Worm (Caenorhabditis elegans) whole organism, L4 larva: ENCODE measurements around the gene nhr-4.

Experiments used
- F37D6.2 ChIP-seq: sonication (generic microtip); optimal IDR thresholded peaks from 2 replicates; lab custom pipeline; 2016; ENCODE audit warnings: mild to moderate bottlenecking, missing genetic modification characterization, missing compliant biosample characterization
- R02D3.7 ChIP-seq: fragments of 150-350 bp; sonication (generic microtip); optimal IDR thresholded peaks from 3 replicates; lab custom pipeline; 2014; ENCODE audit warnings: missing biosample characterization, missing genetic modification characterization
- Y105C5A.15 ChIP-seq: fragments of 200-800 bp; sonication (Bioruptor generic); IDR thresholded peaks from 2 replicates; pipeline ENCODE4 v1.3.6; 2022; ENCODE audit warnings: missing genetic modification characterization, missing compliant biosample characterization
- Y48G9A.11 ChIP-seq: fragments of 200-800 bp; sonication (Bioruptor generic); IDR thresholded peaks from 2 replicates; pipeline ENCODE4 v1.3.6; 2022; ENCODE audit warnings: missing genetic modification reagents, missing genetic modification characterization, missing compliant biosample characterization
- aha-1 ChIP-seq: fragments of 150-350 bp; peaks from one replicate; lab custom pipeline; 2014; ENCODE audit warnings: missing biosample characterization, missing genetic modification characterization
- aly-2 ChIP-seq: sonication (generic microtip); optimal IDR thresholded peaks from 2 replicates; lab custom pipeline; 2018; ENCODE audit warnings: missing biosample characterization, missing genetic modification characterization
- ama-1 ChIP-seq: fragments of 150-350 bp; optimal IDR thresholded peaks from 2 replicates; lab custom pipeline; 2014; ENCODE audit warnings: inconsistent platforms, mixed read lengths
- ceh-44 ChIP-seq: fragments of 200-800 bp; sonication (Bioruptor generic); IDR thresholded peaks from 2 replicates; pipeline ENCODE4 v1.3.6; 2022; ENCODE audit warnings: missing genetic modification reagents, missing genetic modification characterization, missing compliant biosample characterization
- ces-1 ChIP-seq: fragments of 150-350 bp; sonication (generic microtip); optimal IDR thresholded peaks from 4 replicates; lab custom pipeline; 2014; ENCODE audit warnings: missing biosample characterization, missing genetic modification reagents, missing genetic modification characterization
- cey-2 ChIP-seq: sonication (generic microtip); optimal IDR thresholded peaks from 3 replicates; lab custom pipeline; 2017; ENCODE audit warnings: missing genetic modification characterization, mild to moderate bottlenecking, missing compliant biosample characterization, antibody characterized with exemption, borderline replicate concordance; ENCODE audit not compliant: insufficient read depth
- daf-16 ChIP-seq, 3 experiments: sonication (generic microtip); optimal IDR thresholded peaks; 2 replicates each; lab custom pipeline; 2016 to 2017; ENCODE audit warnings: missing genetic modification characterization in 3 of 3, missing genetic modification reagents in 3 of 3, mild to moderate bottlenecking in 2 of 3, missing compliant biosample characterization in 2 of 3, missing biosample characterization in 1 of 3, moderate library complexity in 1 of 3
- daf-8 ChIP-seq: fragments of 200-800 bp; sonication (Bioruptor generic); IDR thresholded peaks from 2 replicates; pipeline ENCODE4 v1.3.6; 2022; ENCODE audit warnings: missing genetic modification characterization, missing compliant biosample characterization
- dmd-8 ChIP-seq: fragments of 200-800 bp; sonication (Bioruptor generic); IDR thresholded peaks from 2 replicates; pipeline ENCODE4 v1.3.6; 2022; ENCODE audit warnings: missing genetic modification characterization, missing compliant biosample characterization
- dmd-9 ChIP-seq: fragments of 200-800 bp; sonication (Bioruptor generic); IDR thresholded peaks from 2 replicates; pipeline ENCODE4 v1.3.6; 2022; ENCODE audit warnings: missing genetic modification reagents, missing genetic modification characterization, missing compliant biosample characterization
- egl-43 ChIP-seq: fragments of 200-800 bp; sonication (Bioruptor generic); IDR thresholded peaks from 2 replicates; pipeline ENCODE4 v1.3.6; 2022; ENCODE audit warnings: missing genetic modification reagents, missing genetic modification characterization, missing compliant biosample characterization
- hlh-30 ChIP-seq: sonication (generic microtip); optimal IDR thresholded peaks from 2 replicates; lab custom pipeline; 2017; ENCODE audit warnings: antibody characterized with exemption, mild to moderate bottlenecking, missing genetic modification characterization, missing compliant biosample characterization; ENCODE audit not compliant: insufficient read depth
- lin-1 ChIP-seq: fragments of 200-800 bp; sonication (Bioruptor generic); IDR thresholded peaks from 2 replicates; pipeline ENCODE4 v1.3.6; 2022; ENCODE audit warnings: missing genetic modification reagents, missing genetic modification characterization, missing compliant biosample characterization
- lin-38 ChIP-seq: fragments of 200-800 bp; sonication (Bioruptor generic); IDR thresholded peaks from 2 replicates; pipeline ENCODE4 v1.3.6; 2022; ENCODE audit warnings: missing genetic modification reagents, missing genetic modification characterization, missing compliant biosample characterization
- lsy-2 ChIP-seq, 2 experiments: fragments of 150-350 bp in 1 of 2; sonication (generic microtip) in 1 of 2; optimal IDR thresholded peaks; 2 replicates each; lab custom pipeline; 2014 to 2017; ENCODE audit warnings: missing biosample characterization in 2 of 2, missing genetic modification characterization in 2 of 2
- madf-5 ChIP-seq, 2 experiments: fragments of 200-800 bp; sonication (Bioruptor generic); IDR thresholded peaks; 2 replicates each; pipeline ENCODE4 v1.3.6; 2022; ENCODE audit warnings: missing compliant biosample characterization in 2 of 2, missing genetic modification characterization in 2 of 2
- madf-9 ChIP-seq: fragments of 200-800 bp; sonication (Bioruptor generic); conservative IDR thresholded peaks from 2 replicates; pipeline ENCODE4 v1.3.6; 2022; ENCODE audit warnings: missing genetic modification reagents, missing genetic modification characterization, missing compliant biosample characterization
- mdl-1 ChIP-seq, 2 experiments: fragments of 150-350 bp in 1 of 2; sonication (generic microtip) in 1 of 2; optimal IDR thresholded peaks; 2 replicates each; lab custom pipeline; 2014 to 2017; ENCODE audit warnings: missing biosample characterization in 2 of 2, missing genetic modification characterization in 2 of 2
- nhr-237 ChIP-seq: sonication (generic microtip); optimal IDR thresholded peaks from 2 replicates; lab custom pipeline; 2017; ENCODE audit warnings: missing biosample characterization, missing genetic modification characterization
- nhr-6 ChIP-seq: fragments of 150-350 bp; optimal IDR thresholded peaks from 2 replicates; lab custom pipeline; 2014; ENCODE audit warnings: missing biosample characterization, missing genetic modification characterization
- rbr-2 ChIP-seq: sonication (generic microtip); optimal IDR thresholded peaks from 2 replicates; lab custom pipeline; 2016; ENCODE audit warnings: missing genotype, missing genetic modification characterization, missing compliant biosample characterization
- saeg-2 ChIP-seq: fragments of 200-800 bp; sonication (Bioruptor generic); IDR thresholded peaks from 2 replicates; pipeline ENCODE4 v1.3.6; 2022; ENCODE audit warnings: missing genetic modification reagents, missing genetic modification characterization, missing compliant biosample characterization
- sdz-12 ChIP-seq: fragments of 200-800 bp; sonication (Bioruptor generic); optimal IDR thresholded peaks from 2 replicates; lab custom pipeline; 2018; ENCODE audit warnings: mild to moderate bottlenecking, missing genetic modification characterization, missing compliant biosample characterization
- snpc-1.2 ChIP-seq: fragments of 200-800 bp; sonication (Bioruptor generic); IDR thresholded peaks from 2 replicates; pipeline ENCODE4 v1.3.6; 2022; ENCODE audit warnings: missing genetic modification reagents, missing genetic modification characterization, missing compliant biosample characterization
- tra-1 ChIP-seq: fragments of 200-800 bp; sonication (Bioruptor generic); IDR thresholded peaks from 2 replicates; pipeline ENCODE4 v1.3.6; 2022; ENCODE audit warnings: missing genetic modification reagents, missing genetic modification characterization, missing compliant biosample characterization
- unc-62 ChIP-seq, 3 experiments: fragments of 150-350 bp in 1 of 3; sonication (generic microtip); optimal IDR thresholded peaks in 2 of 3; peaks in 1 of 3; 1 replicate in 1 of 3; 2 replicates in 2 of 3; lab custom pipeline; 2014 to 2017; ENCODE audit warnings: missing biosample characterization in 3 of 3, missing genetic modification characterization in 3 of 3, missing genetic modification reagents in 3 of 3, missing genotype in 1 of 3
- zfp-2 ChIP-seq: sonication (generic microtip); optimal IDR thresholded peaks from 2 replicates; lab custom pipeline; 2016; ENCODE audit warnings: mild to moderate bottlenecking, missing genetic modification characterization, missing compliant biosample characterization
- zip-2 ChIP-seq: fragments of 150-350 bp; optimal IDR thresholded peaks from 2 replicates; lab custom pipeline; 2014; ENCODE audit warnings: missing biosample characterization, missing genetic modification characterization
- ztf-11 ChIP-seq: fragments of 150-350 bp; optimal IDR thresholded peaks from 2 replicates; lab custom pipeline; 2014; ENCODE audit warnings: missing biosample characterization, missing genetic modification characterization
- ztf-7 ChIP-seq: fragments of 150-350 bp; optimal IDR thresholded peaks from 2 replicates; lab custom pipeline; 2014; ENCODE audit warnings: missing biosample characterization, missing genetic modification characterization

nhr-4 gene

DNA sequence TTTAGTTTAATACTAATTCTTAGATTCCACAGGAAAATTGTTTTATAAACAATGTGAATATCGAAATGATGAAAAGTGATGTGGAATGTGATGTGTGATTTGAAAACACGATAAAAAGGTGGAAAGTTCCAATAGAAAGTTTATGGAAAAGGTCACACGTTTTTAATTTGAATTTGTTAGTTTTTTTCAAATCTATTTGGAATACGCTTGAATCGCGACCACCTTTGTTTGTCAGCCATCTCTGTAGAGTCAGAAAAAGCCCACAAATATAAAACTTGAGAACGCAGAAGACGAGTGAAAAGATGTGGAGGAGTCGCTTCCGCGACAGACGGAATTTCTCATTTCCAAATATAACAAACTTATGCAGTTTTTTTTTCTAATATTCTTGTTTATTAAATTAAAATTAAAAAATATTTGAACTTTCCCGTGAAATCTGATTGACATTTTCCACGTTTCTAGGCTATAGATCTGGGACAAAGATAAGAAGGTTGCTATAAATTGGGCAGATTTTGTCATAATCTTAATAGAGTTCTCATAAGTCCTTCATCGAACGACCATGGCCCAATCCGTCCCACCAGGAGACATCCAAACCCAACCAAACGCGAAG, 38.0 kb upstream of the nhr-4 start, which contains the start of the genes kin-24 and msp-56:
kin-24 (minus strand) TSS at position 101 of the 607 bp plus-strand sequence.
msp-56 (plus strand) TSS at position 557 of the 607 bp plus-strand sequence.
- no peak for TF ChIP-seq rbr-2 (tag; lab: Kevin White, UChicago)
- TF ChIP-seq dmd-8 = 0 out of 2 replicates have a peak, but pooled peaks have one; percentile 35
- TF ChIP-seq snpc-1.2 (GFP tag; lab: Robert Waterston, UW) = no peak
- TF ChIP-seq ces-1 (GFP tag; lab: Kevin White, UChicago) = no peak
- TF ChIP-seq aly-2 (tag; lab: Kevin White, UChicago) = no peak
- no peak for TF ChIP-seq aha-1

DNA sequence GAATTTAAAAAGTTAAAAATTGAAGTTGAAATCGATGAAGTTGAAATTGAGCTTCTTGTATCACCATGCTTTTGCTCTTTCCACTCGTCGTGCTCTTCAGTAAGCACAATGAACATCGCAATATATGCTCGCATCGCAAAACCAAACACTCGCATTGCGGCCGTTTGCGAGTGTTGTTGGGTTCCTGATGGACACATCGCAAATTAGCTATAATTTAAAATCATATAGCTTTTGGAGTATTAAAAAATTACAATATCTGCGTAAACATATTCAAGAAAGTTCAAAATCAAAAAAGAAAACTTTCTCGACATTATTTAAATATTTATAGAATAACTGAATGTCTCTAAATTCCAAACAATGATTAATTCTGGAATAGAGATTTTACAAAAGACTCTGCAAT, 37.1 kb upstream of the nhr-4 start, which contains the start of gene K07F5.17:
K07F5.17 (plus strand) TSS at position 301 of the 400 bp plus-strand sequence.
- no peak for TF ChIP-seq lsy-2 (tag; optimal IDR thresholded peaks at IDR 0.05; lab: Kevin White, UChicago)
- no peak for TF ChIP-seq saeg-2 (GFP tag; lab: Robert Waterston, UW)
- TF ChIP-seq Y105C5A.15 (GFP tag; lab: Robert Waterston, UW) = no peak
- TF ChIP-seq hlh-30 (tag; lab: Kevin White, UChicago) = no peak
- no peak for TF ChIP-seq R02D3.7 (tag; lab: Kevin White, UChicago)
- TF ChIP-seq aha-1 = no peak
- no peak for TF ChIP-seq ztf-7 (tag; lab: Kevin White, UChicago)
- TF ChIP-seq nhr-237 (tag; lab: Kevin White, UChicago) = no peak
- TF ChIP-seq nhr-6 (tag; lab: Kevin White, UChicago) = no peak
- TF ChIP-seq dmd-9 (GFP tag; lab: Robert Waterston, UW) = no peak
- no peak for TF ChIP-seq mdl-1 (tag; optimal IDR thresholded peaks at IDR 0.05; lab: Kevin White, UChicago)
- no peak for TF ChIP-seq rbr-2 (tag; lab: Kevin White, UChicago)
- no peak for TF ChIP-seq egl-43 (GFP tag; lab: Robert Waterston, UW)
- TF ChIP-seq, all 104 proteins: peak for 0

DNA sequence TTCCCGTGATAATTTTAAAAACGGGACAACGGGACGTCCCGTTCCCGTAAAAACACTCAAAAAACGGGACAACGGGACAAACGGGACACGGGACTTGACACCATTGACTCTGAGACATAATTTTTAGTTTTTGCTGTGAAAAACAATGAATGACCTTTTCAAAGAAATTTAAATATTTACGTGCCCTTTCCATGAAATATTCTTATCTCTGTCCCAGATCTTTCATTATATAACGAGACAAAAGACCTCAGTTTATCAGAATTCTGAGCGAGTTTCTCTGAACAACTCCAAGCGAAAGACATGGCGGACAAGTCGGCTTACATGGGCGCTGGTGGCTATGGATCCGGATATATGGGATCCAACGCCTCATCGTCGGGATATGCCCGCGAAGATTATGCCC, 35.4 kb upstream of the nhr-4 start, which contains the start of gene nspd-2:
nspd-2 (plus strand) TSS at position 301 of the 400 bp plus-strand sequence.
- TF ChIP-seq unc-62 (GFP tag; optimal IDR thresholded peaks at IDR 0.05 in 1 of 2; lab: Kevin White, UChicago) = peak in 1 of 2 experiments; percentile 71
- no peak for TF ChIP-seq unc-62 (tag; optimal IDR thresholded peaks at IDR 0.05; lab: Kevin White, UChicago)
- TF ChIP-seq zfp-2 (tag; lab: Kevin White, UChicago) = no peak
- TF ChIP-seq cey-2 (tag; lab: Kevin White, UChicago) = no peak
- TF ChIP-seq daf-8 (GFP tag; lab: Robert Waterston, UW) = no peak
- TF ChIP-seq, all 104 proteins: peak for 1

DNA sequence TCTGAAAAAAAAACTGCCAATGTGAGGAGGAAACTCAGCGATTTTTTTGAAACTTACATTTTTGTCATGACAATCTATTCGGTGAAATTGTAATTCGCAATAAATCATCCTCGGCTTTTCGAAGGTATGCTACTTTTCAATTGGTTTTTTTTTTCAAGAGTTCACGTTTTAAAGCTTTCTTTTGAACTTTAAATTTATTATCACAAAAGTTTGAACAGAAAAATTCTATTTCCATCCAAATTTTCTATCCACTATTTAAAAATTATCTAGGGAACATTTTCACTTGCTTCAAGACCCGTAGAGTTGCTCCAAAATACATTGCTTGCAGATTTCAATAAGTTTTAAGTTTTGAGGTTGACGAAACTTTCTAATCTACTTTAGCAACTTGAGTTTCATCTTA, 32.6 kb upstream of the nhr-4 start, which contains the start of gene K07F5.6:
K07F5.6 (minus strand) TSS at position 101 of the 400 bp plus-strand sequence.
- TF ChIP-seq F37D6.2 = no peak
- no peak for TF ChIP-seq lin-38 (GFP tag; lab: Robert Waterston, UW)
- no peak for TF ChIP-seq sdz-12 (GFP tag; lab: Kevin White, UChicago)
- no peak for TF ChIP-seq Y105C5A.15 (GFP tag; lab: Robert Waterston, UW)
- no peak for TF ChIP-seq lin-1
- TF ChIP-seq ztf-11 (tag; lab: Kevin White, UChicago) = no peak
- TF ChIP-seq tra-1 (GFP tag; lab: Robert Waterston, UW) = no peak
- no peak for TF ChIP-seq daf-16 (GFP tag; optimal IDR thresholded peaks at IDR 0.05; lab: Kevin White, UChicago)
- no peak for TF ChIP-seq daf-16 (tag; optimal IDR thresholded peaks at IDR 0.05; lab: Kevin White, UChicago)
- no peak for TF ChIP-seq ama-1 (lab: Kevin White, UChicago)
- TF ChIP-seq madf-9 (GFP tag; lab: Robert Waterston, UW) = no peak

DNA sequence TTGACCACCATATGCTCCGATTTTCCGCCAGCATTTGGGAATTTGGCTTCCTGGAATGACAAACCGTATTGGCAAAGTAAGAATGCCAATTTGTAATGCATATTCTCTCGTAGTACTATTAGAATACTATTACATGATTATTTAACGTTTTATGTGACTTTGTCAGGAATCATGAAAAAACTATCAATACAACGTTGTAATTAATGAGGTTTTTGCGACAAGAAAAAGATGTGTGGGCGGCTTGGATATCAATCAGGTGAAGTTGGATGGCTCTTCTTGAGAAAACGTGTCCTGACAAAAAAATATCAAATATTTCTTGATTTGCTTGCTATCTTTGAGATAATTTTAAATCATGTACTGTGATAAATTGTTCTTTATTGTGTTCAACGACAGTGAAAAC, 31.1 kb upstream of the nhr-4 start, which contains the start of gene K07F5.7:
K07F5.7 (minus strand) TSS at position 101 of the 400 bp plus-strand sequence.
- no peak for TF ChIP-seq madf-5 (GFP tag; IDR thresholded peaks at IDR 0.05; lab: Robert Waterston, UW)
- TF ChIP-seq aha-1 = peak; percentile 64
- TF ChIP-seq zip-2 (tag; lab: Kevin White, UChicago) = no peak
- no peak for TF ChIP-seq ceh-44 (GFP tag; lab: Robert Waterston, UW)
- TF ChIP-seq Y48G9A.11 (GFP tag; lab: Robert Waterston, UW) = no peak
